Worm (Caenorhabditis elegans): ENCODE results near the gene ntl-2.

ntl-2 gene

ce11 chrII:4369715-4370114 is 6.5 kb downstream of the ntl-2 start:
- TF ChIP-seq F39B2.1 (GFP tag; IDR thresholded peaks at IDR 0.05): no peak
- no peak for TF ChIP-seq egl-44 (GFP tag; IDR thresholded peaks at IDR 0.05)
- no peak for TF ChIP-seq F49E8.2 (tag; optimal IDR thresholded peaks at IDR 0.05; ENCODE audit: insufficient read depth)
- no peak for TF ChIP-seq ekl-4 (GFP tag; IDR thresholded peaks at IDR 0.05)
- no peak for TF ChIP-seq ceh-58 (GFP tag; IDR thresholded peaks at IDR 0.05)
- TF ChIP-seq pha-4 (tag; optimal IDR thresholded peaks at IDR 0.05): no peak
- no peak for TF ChIP-seq ceh-91 (GFP tag; IDR thresholded peaks at IDR 0.05)
- TF ChIP-seq attf-3 (GFP tag; conservative IDR thresholded peaks at IDR 0.05): no peak
- TF ChIP-seq chd-7 (tag; optimal IDR thresholded peaks at IDR 0.05): no peak
- no peak for TF ChIP-seq F52B5.7 (tag; optimal IDR thresholded peaks at IDR 0.05)
- TF ChIP-seq nhr-27 (tag; optimal IDR thresholded peaks at IDR 0.05): no peak
- no peak for TF ChIP-seq snpc-3.4 (tag; optimal IDR thresholded peaks at IDR 0.05)
- no peak for TF ChIP-seq zim-3 (tag; optimal IDR thresholded peaks at IDR 0.05)
- TF ChIP-seq tlf-1 (GFP tag; optimal IDR thresholded peaks at IDR 0.05): no peak
- TF ChIP-seq rpc-1 (optimal IDR thresholded peaks at IDR 0.05): no peak
- TF ChIP-seq rpc-1 (tag; optimal IDR thresholded peaks at IDR 0.05): no peak
- no peak for TF ChIP-seq lin-35 (GFP tag; optimal IDR thresholded peaks at IDR 0.05)
- no peak for TF ChIP-seq aptf-3 (GFP tag; IDR thresholded peaks at IDR 0.05)
- TF ChIP-seq nhr-120 (GFP tag; IDR thresholded peaks at IDR 0.05): no peak
- no peak for TF ChIP-seq T26A5.8 (tag; optimal IDR thresholded peaks at IDR 0.05)

ce11 chrII:4367923-4368322 is 8.3 kb downstream of the ntl-2 start, which contains the start of gene try-9:
Gene try-9, plus strand, starts transcription at chrII:4368223.
- TF ChIP-seq unc-62 (GFP tag; optimal IDR thresholded peaks at IDR 0.05) (no peak), F49E8.2 (tag; optimal IDR thresholded peaks at IDR 0.05; ENCODE audit: insufficient read depth) (no peak), Y53G8AR.9 (GFP tag; conservative IDR thresholded peaks at IDR 0.05) (no peak), tlf-1 (GFP tag; optimal IDR thresholded peaks at IDR 0.05) (no peak), snpc-3.4 (tag; optimal IDR thresholded peaks at IDR 0.05) (no peak), ztf-22 (GFP tag; optimal IDR thresholded peaks at IDR 0.05) (no peak), ztf-25 (GFP tag; IDR thresholded peaks at IDR 0.05) (no peak), rec-8 (tag; optimal IDR thresholded peaks at IDR 0.05) (no peak), ztf-6 (GFP tag; IDR thresholded peaks at IDR 0.05) (no peak), hmg-20 (GFP tag; IDR thresholded peaks at IDR 0.05) (no peak)

- peak; percentile 72 for TF ChIP-seq hmg-1.2 (GFP tag; IDR thresholded peaks at IDR 0.05)
- no peak for TF ChIP-seq madf-6 (GFP tag; IDR thresholded peaks at IDR 0.05)
- no peak for TF ChIP-seq C06A6.2 (GFP tag; conservative IDR thresholded peaks at IDR 0.05)
Observed at ce11 chrII:4362088-4362487, 14.2 kb downstream of the ntl-2 start.

ce11 chrII:4359219-4359618 is 17.0 kb downstream of the ntl-2 start:
- TF ChIP-seq let-607 (tag; optimal IDR thresholded peaks at IDR 0.05) (no peak), sea-2 (GFP tag; IDR thresholded peaks at IDR 0.05) (no peak), bed-2 (GFP tag; IDR thresholded peaks at IDR 0.05) (no peak), ceh-58 (GFP tag; IDR thresholded peaks at IDR 0.05) (no peak), snpc-3.4 (tag; optimal IDR thresholded peaks at IDR 0.05) (no peak), ets-4 (GFP tag; optimal IDR thresholded peaks at IDR 0.05) (no peak), nhr-90 (tag; optimal IDR thresholded peaks at IDR 0.05) (no peak), T26A5.8 (tag; optimal IDR thresholded peaks at IDR 0.05) (no peak), F22D6.2 (tag; optimal IDR thresholded peaks at IDR 0.05) (no peak), nfya-1 (tag; optimal IDR thresholded peaks at IDR 0.05; ENCODE audit: borderline replicate concordance, insufficient read depth) (no peak), akir-1 (GFP tag; optimal IDR thresholded peaks at IDR 0.05) (no peak)

All from whole organism, young adult.